Worm (Caenorhabditis elegans): Measurements from ENCODE around the gene scyl-1.
A peak's percentile ranks its signal among the peaks of the same experiment; 100 is the strongest.

DNA sequence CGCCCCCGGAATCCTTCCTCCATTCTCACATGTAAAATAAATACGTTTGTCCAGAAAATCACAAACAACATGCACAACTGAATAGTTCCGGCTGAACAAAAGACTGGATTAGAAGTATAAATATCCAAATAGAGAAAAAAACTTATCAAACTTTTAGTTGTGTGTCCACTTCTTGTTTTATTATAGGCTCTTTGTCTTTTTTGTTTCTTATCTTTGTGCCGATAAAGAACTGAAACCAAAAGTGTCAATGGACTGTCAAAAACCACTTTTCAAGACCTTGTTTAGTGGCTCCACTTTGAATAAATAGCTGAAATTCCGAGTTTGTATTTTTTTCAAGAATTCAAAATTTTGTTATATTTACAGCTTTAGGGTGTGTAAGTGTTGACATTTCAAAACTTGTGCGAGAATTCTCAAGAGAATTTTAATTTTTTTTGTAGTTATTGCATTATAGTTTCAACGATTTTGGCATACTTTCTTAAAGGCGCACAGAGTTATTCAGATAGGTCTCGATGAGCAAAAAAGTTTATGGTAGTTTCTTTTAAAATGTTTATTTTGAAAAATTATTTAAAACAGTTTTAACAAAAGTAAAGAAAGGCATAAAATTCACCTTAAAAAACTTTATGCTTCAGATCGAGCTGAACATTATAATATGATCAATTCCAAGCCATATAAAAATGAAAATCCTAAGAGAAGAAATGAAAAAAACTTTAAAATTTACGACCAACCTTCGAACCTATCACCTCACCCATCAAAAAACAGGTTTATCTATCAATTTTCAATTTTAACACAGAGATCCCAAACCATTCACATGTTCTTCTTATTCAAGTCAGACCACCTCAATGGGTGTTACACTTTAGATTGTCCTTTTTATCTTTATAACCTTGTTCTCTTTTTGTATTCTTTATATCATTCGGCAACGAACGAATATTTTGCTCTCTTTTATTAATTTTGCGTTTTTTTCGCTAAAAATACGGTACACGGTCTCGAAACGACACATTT lies 4.9 kb upstream of the scyl-1 start:
- TF ChIP-seq lin-13 (GFP tag; optimal IDR thresholded peaks at IDR 0.05) (no peak), lsy-2 (tag; optimal IDR thresholded peaks at IDR 0.05) (no peak), nhr-25 (tag; optimal IDR thresholded peaks at IDR 0.05) (peak; percentile 60), egl-27 (tag; optimal IDR thresholded peaks at IDR 0.05) (no peak), crh-2 (tag; optimal IDR thresholded peaks at IDR 0.05) (no peak), unc-62 (GFP tag; optimal IDR thresholded peaks at IDR 0.05) (no peak), aly-2 (tag; optimal IDR thresholded peaks at IDR 0.05) (no peak), ztf-4 (tag; optimal IDR thresholded peaks at IDR 0.05) (no peak), Y55F3AM.14 (GFP tag; optimal IDR thresholded peaks at IDR 0.05) (no peak), nhr-11 (tag; optimal IDR thresholded peaks at IDR 0.05) (no peak), nhr-6 (tag; optimal IDR thresholded peaks at IDR 0.05) (no peak), elt-1 (tag; optimal IDR thresholded peaks at IDR 0.05) (no peak)

Measured in whole organism, L2 larva.